Worm (Caenorhabditis elegans): ENCODE measurements around the gene fat-2.
A peak's percentile ranks its signal among the peaks of the same experiment; 100 is the strongest.

Gene fat-2

DNA sequence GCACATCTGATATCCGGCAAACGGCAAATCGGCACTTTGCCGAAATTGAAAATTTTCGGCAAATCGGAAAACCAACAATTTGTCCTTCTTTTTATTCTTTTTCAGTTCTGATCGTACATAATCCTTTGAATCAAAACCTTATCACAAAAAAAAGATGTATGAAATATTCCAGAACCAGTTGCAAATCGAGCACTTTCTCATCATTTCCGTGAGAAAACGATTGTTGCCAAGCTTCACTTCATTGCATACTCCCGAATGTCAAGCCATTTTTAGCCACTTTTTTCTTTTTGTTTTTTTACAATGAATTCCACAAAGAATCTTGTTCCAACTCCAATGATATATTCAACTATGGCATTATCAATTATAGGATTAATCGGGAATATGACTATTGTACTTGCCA is 41.2 kb downstream of the fat-2 start, which contains the start of gene srsx-25:
TSS of gene srsx-25 (plus strand) at position 301 of the 400 bp plus-strand sequence.
- TF ChIP-seq zip-4 (GFP tag; optimal IDR thresholded peaks at IDR 0.05) (no peak), nhr-76 (tag; optimal IDR thresholded peaks at IDR 0.05) (no peak), fkh-8 (tag; optimal IDR thresholded peaks at IDR 0.05) (no peak), fkh-10 (GFP tag; optimal IDR thresholded peaks at IDR 0.05) (no peak)

DNA sequence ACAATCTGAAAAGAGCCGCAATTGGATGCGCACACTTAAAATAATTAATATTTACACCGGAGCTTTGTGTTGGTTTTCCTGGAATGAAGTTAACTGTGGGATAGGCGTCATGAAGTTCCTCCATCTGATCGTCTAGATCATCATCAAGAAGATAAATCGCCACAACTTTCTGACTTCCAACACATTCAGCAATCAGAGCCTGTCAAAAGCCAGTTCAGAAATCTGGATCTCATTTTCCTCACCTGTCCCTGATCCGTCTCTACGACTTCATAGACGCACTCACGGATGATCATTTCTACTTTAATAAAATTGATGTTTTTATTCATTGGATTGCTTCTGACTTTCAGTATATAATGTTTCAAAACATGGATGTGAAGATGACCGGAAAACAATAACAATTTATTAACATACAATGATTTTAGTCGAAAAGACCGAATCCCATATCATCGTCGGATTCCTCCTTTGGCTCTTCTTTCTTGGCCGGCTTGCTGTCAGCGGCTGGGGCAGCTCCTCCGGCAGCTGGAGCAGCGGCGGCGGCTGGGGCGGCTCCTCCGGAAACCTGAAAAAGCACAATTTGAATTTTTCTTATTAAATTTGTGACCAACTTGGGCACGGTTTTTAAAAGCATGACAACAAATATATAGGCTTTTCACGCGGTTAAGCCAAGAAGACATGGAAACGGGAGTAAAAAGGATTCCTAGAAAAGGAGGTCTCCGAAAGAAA is 45.6 kb downstream of the fat-2 start, which contains the start of gene agt-1:
TSS of gene agt-1 (minus strand) at position 293 of the 723 bp plus-strand sequence.
- TF ChIP-seq lin-35 (GFP tag; optimal IDR thresholded peaks at IDR 0.05) (no peak), efl-1 (optimal IDR thresholded peaks at IDR 0.05) (no peak), efl-1 (GFP tag; optimal IDR thresholded peaks at IDR 0.05 in 1 of 2) (peak in 1 of 2 experiments; percentile 87), lin-39 (tag; optimal IDR thresholded peaks at IDR 0.05) (no peak), lsy-2 (tag; optimal IDR thresholded peaks at IDR 0.05) (peak in 1 of 2 experiments; percentile 19), unc-86 (tag; optimal IDR thresholded peaks at IDR 0.05) (no peak)

DNA sequence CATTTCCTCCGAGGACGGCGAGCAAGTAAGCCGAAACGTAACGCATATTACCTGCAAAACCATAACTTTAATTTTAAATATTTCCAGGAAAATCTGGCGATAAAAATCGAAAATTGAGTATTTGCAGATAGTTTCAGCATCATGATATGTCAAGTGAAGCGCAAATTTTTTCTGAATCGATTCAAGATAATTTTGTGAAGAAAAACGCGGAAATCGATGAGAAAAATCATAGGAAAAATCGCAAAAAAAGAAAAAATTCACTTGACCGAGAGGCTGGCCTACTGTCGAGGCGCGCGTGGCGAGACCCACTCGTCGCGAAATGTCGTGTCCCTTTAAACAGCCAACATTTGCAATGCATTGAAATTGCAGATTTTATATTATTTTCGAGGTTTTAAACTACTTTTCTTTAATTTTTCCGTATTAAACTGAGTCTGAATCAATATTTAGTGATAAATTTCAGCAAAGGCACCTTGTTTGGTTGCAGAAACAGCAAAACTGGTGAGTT is 46.6 kb downstream of the fat-2 start, which contains the start of the genes rla-2, popl-7 and Y62E10A.24:
TSS of gene rla-2 (minus strand) at position 51 of the 505 bp plus-strand sequence.
TSS of gene popl-7 (plus strand) at position 455 of the 505 bp plus-strand sequence.
TSS of gene Y62E10A.24 (plus strand) at position 476 of the 505 bp plus-strand sequence.
- TF ChIP-seq lsy-2 (tag; optimal IDR thresholded peaks at IDR 0.05): peak; percentile 52 to 91
- peak; percentile 8 for TF ChIP-seq nhr-47 (tag; optimal IDR thresholded peaks at IDR 0.05)
- peak; percentile 40 to 71 for TF ChIP-seq lin-35 (GFP tag; optimal IDR thresholded peaks at IDR 0.05)
- no peak for TF ChIP-seq mef-2 (tag; optimal IDR thresholded peaks at IDR 0.05)
- peak; percentile 32 to 50 for TF ChIP-seq efl-1 (optimal IDR thresholded peaks at IDR 0.05)
- peak; percentile 41 to 95 for TF ChIP-seq efl-1 (GFP tag; optimal IDR thresholded peaks at IDR 0.05 in 1 of 2)
- TF ChIP-seq dpl-1 (GFP tag; optimal IDR thresholded peaks at IDR 0.05): peak; percentile 6 to 39 (median 26)
- peak; percentile 29 for TF ChIP-seq skn-1 (tag; optimal IDR thresholded peaks at IDR 0.05)
- TF ChIP-seq C16A3.4 (tag; optimal IDR thresholded peaks at IDR 0.05): peak; percentile 6
- TF ChIP-seq unc-130 (tag; optimal IDR thresholded peaks at IDR 0.05): peak; percentile 14
- no peak for TF ChIP-seq pqm-1 (tag; optimal IDR thresholded peaks at IDR 0.05)
- no peak for TF ChIP-seq alr-1 (tag; optimal IDR thresholded peaks at IDR 0.05; ENCODE audit: borderline replicate concordance)
- TF ChIP-seq ceh-82 (tag; optimal IDR thresholded peaks at IDR 0.05): peak in 2 of 3 experiments; percentile 10 to 33
- TF ChIP-seq snu-23 (GFP tag; optimal IDR thresholded peaks at IDR 0.05): peak; percentile 35
- peak; percentile 28 for TF ChIP-seq blmp-1 (tag; optimal IDR thresholded peaks at IDR 0.05)

DNA sequence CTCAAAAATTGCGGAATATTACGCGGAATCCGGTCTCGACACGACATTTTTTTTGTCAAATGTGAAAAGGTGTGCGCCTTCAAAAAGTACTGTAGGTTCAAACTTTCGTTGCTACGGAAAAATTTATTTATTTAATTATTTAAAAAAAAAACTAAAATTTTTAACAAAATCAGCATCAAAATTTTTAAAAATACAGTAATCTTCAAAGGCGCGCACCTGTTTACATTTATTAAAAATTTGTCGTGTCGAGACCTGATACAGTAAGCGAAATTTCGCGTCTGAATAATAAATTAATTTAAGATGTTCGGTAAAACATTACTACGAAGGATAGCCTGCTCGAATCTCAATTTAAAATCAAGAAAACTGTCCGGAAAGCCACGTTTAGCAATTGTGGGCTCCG is 48.0 kb downstream of the fat-2 start, which contains the start of gene Y62E10A.6:
TSS of gene Y62E10A.6 (plus strand) at position 301 of the 400 bp plus-strand sequence.
- TF ChIP-seq snpc-4 (tag; optimal IDR thresholded peaks at IDR 0.05) (no peak), pqm-1 (tag; optimal IDR thresholded peaks at IDR 0.05) (no peak), vab-15 (tag; optimal IDR thresholded peaks at IDR 0.05) (no peak), blmp-1 (tag; optimal IDR thresholded peaks at IDR 0.05) (no peak), mef-2 (tag; optimal IDR thresholded peaks at IDR 0.05) (no peak), pag-3 (tag; optimal IDR thresholded peaks at IDR 0.05; ENCODE audit: borderline replicate concordance, insufficient read depth) (no peak), aly-2 (tag; optimal IDR thresholded peaks at IDR 0.05) (no peak), unc-30 (tag; optimal IDR thresholded peaks at IDR 0.05) (no peak), nhr-19 (GFP tag; conservative IDR thresholded peaks at IDR 0.05) (no peak), Y116A8C.19 (tag; optimal IDR thresholded peaks at IDR 0.05; ENCODE audit: borderline replicate concordance) (no peak), nhr-20 (tag; optimal IDR thresholded peaks at IDR 0.05) (no peak), hpl-2 (GFP tag; optimal IDR thresholded peaks at IDR 0.05) (no peak), nhr-47 (tag; optimal IDR thresholded peaks at IDR 0.05) (no peak), egl-27 (tag; optimal IDR thresholded peaks at IDR 0.05) (no peak), unc-62 (GFP tag; optimal IDR thresholded peaks at IDR 0.05) (no peak), ceh-8 (GFP tag; optimal IDR thresholded peaks at IDR 0.05) (no peak), fos-1 (tag; optimal IDR thresholded peaks at IDR 0.05) (no peak), nhr-85 (tag) (no peak)
